Worm (Caenorhabditis elegans) whole organism, L4/young adult: ENCODE results near the gene T09A12.8.

Experiments used
- W03F9.2 ChIP-seq: fragments of 150-350 bp; optimal IDR thresholded peaks from 2 replicates; lab custom pipeline; 2014; ENCODE audit warnings: missing biosample characterization, missing genetic modification characterization
- dao-5 ChIP-seq: sonication (generic microtip); optimal IDR thresholded peaks from 2 replicates; lab custom pipeline; 2016; ENCODE audit warnings: missing genotype, missing genetic modification characterization, moderate library complexity, missing compliant biosample characterization
- him-1 ChIP-seq: sonication (generic microtip); optimal IDR thresholded peaks from 2 replicates; lab custom pipeline; 2016; ENCODE audit warnings: missing genotype, missing genetic modification reagents, missing genetic modification characterization, missing compliant biosample characterization

DNA sequence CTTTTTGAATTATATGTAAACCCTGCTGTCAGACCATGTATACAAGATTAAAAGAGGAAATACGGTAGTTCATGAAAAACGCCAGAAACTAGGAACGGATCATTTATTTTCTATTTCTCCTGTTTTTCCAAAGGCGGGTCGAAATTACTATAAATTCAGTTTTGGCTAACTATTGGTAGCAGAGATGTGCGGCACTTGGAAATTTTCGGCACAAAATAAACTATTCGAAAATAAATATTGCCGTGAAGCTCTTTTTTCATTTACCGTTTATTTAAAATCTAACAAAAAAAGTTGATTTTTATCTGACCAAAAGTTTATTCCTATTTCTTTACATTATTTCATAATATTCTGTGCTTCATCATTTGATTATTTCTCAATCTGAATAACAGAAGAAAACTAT, 613 bp upstream of the T09A12.8 start, which contains the start of gene T09A12.1:
- TF ChIP-seq dao-5 (tag; lab: Kevin White, UChicago) = no peak
- no peak for TF ChIP-seq him-1 (tag; lab: Kevin White, UChicago)
- TF ChIP-seq W03F9.2 (tag; lab: Kevin White, UChicago) = no peak
